Fruit fly (Drosophila melanogaster): ENCODE measurements around the gene CG17026.
A peak's percentile ranks its signal among the peaks of the same experiment; 100 is the strongest.

Gene CG17026

dm6 chr3L:16015765-16016760 lies 40.9 kb downstream of the CG17026 start (continued):
- TF ChIP-seq CG33557 (GFP tag; optimal IDR thresholded peaks at IDR 0.05) (peak; percentile 47), CG4282 (GFP tag; optimal IDR thresholded peaks at IDR 0.05) (no peak), Mes4 (GFP tag; optimal IDR thresholded peaks at IDR 0.05) (no peak), ro (GFP tag; IDR thresholded peaks at IDR 0.05) (no peak), CG42726 (GFP tag; IDR thresholded peaks at IDR 0.05; ENCODE audit: partially characterized antibody) (no peak), CG9797 (GFP tag; optimal IDR thresholded peaks at IDR 0.05) (no peak), mirr (GFP tag; optimal IDR thresholded peaks at IDR 0.05) (no peak), luna (GFP tag; optimal IDR thresholded peaks at IDR 0.05) (no peak), H15 (GFP tag; IDR thresholded peaks at IDR 0.05) (no peak), HLH3B (GFP tag; IDR thresholded peaks at IDR 0.05) (no peak), fd64A (GFP tag; optimal IDR thresholded peaks at IDR 0.05) (no peak), ems (GFP tag; optimal IDR thresholded peaks at IDR 0.05) (no peak), abd-A (tag; optimal IDR thresholded peaks at IDR 0.05) (no peak), Nf-YA (GFP tag; IDR thresholded peaks at IDR 0.05) (no peak), Max (GFP tag; optimal IDR thresholded peaks at IDR 0.05) (no peak), Jarid2 (GFP tag; optimal IDR thresholded peaks at IDR 0.05) (no peak), lab (GFP tag; optimal IDR thresholded peaks at IDR 0.05) (no peak), yki (optimal IDR thresholded peaks at IDR 0.05) (no peak), CG6791 (GFP tag; IDR thresholded peaks at IDR 0.05; ENCODE audit: partially characterized antibody) (no peak), CG1832 (GFP tag; optimal IDR thresholded peaks at IDR 0.05) (peak; percentile 6), ham (GFP tag; IDR thresholded peaks at IDR 0.05) (no peak), jing (GFP tag; optimal IDR thresholded peaks at IDR 0.05) (no peak), dpn (GFP tag; optimal IDR thresholded peaks at IDR 0.05) (no peak), Dip3 (GFP tag; optimal IDR thresholded peaks at IDR 0.05) (no peak), cwo (GFP tag; optimal IDR thresholded peaks at IDR 0.05) (no peak), Ssrp (tag; optimal IDR thresholded peaks at IDR 0.05) (peak; percentile 21), CG16815 (GFP tag; optimal IDR thresholded peaks at IDR 0.05) (no peak), CG13624 (GFP tag; optimal IDR thresholded peaks at IDR 0.05) (no peak), CG7745 (tag; optimal IDR thresholded peaks at IDR 0.05) (no peak), CG3726 (GFP tag; IDR thresholded peaks at IDR 0.05) (no peak), CG13775 (GFP tag; optimal IDR thresholded peaks at IDR 0.05) (no peak), Nf-YB (GFP tag; optimal IDR thresholded peaks at IDR 0.05) (no peak), so (GFP tag; IDR thresholded peaks at IDR 0.05) (no peak), sens-2 (GFP tag; IDR thresholded peaks at IDR 0.05) (no peak), CG10979 (tag; optimal IDR thresholded peaks at IDR 0.05) (peak; percentile 80), sim (GFP tag; IDR thresholded peaks at IDR 0.05) (no peak), CG8924 (tag; optimal IDR thresholded peaks at IDR 0.05) (peak; percentile 28), CG15601 (tag; optimal IDR thresholded peaks at IDR 0.05) (peak; percentile 8), CG10654 (GFP tag; optimal IDR thresholded peaks at IDR 0.05) (no peak), CG15073 (GFP tag; optimal IDR thresholded peaks at IDR 0.05) (no peak), slbo (GFP tag; IDR thresholded peaks at IDR 0.05) (no peak), exex (tag; optimal IDR thresholded peaks at IDR 0.05) (no peak), Scr (GFP tag; IDR thresholded peaks at IDR 0.05; ENCODE audit: partially characterized antibody) (no peak), Neu2 (GFP tag; optimal IDR thresholded peaks at IDR 0.05; ENCODE audit: borderline replicate concordance) (no peak), fu2 (GFP tag; optimal IDR thresholded peaks at IDR 0.05) (no peak), lilli (GFP tag; optimal IDR thresholded peaks at IDR 0.05) (no peak), Six4 (GFP tag; optimal IDR thresholded peaks at IDR 0.05) (peak; percentile 1), CG14860 (GFP tag; IDR thresholded peaks at IDR 0.05; ENCODE audit: partially characterized antibody) (no peak), pzg (GFP tag; optimal IDR thresholded peaks at IDR 0.05) (no peak)

Data from whole organism, embryonic.